Fruit fly (Drosophila melanogaster) whole organism, embryonic: Measurements from ENCODE around the gene CG18557.
A peak's percentile ranks its signal among the peaks of the same experiment; 100 is the strongest.

Experiments used
- BtbVII ChIP-seq: fragments of 200-800 bp; sonication (Bioruptor generic); optimal IDR thresholded peaks from 3 replicates; lab custom pipeline; 2017; ENCODE audit warnings: missing biosample characterization, mild to moderate bottlenecking, missing genetic modification characterization
- CG1024 ChIP-seq: fragments of 200-800 bp; sonication (Bioruptor generic); IDR thresholded peaks from 2 replicates; pipeline ENCODE4 v1.3.6; 2022; ENCODE audit warnings: missing biosample characterization, missing genetic modification characterization
- CG11456 ChIP-seq: fragments of 200-800 bp; sonication (Bioruptor generic); IDR thresholded peaks from 3 replicates; pipeline ENCODE4 v1.3.6; 2022; ENCODE audit warnings: missing biosample characterization, missing genetic modification characterization
- CG11504 ChIP-seq: fragments of 200-800 bp; sonication (Bioruptor generic); optimal IDR thresholded peaks from 3 replicates; lab custom pipeline; 2019; ENCODE audit warnings: missing biosample characterization, mild to moderate bottlenecking, missing genetic modification characterization, moderate library complexity
- CG11560 ChIP-seq: fragments of 200-800 bp; sonication (Bioruptor generic); IDR thresholded peaks from 3 replicates; pipeline ENCODE4 v1.3.6; 2022; ENCODE audit warnings: missing biosample characterization, missing genetic modification characterization
- CG12299 ChIP-seq: fragments of 200-800 bp; sonication (Bioruptor generic); optimal IDR thresholded peaks from 2 replicates; lab custom pipeline; 2018; ENCODE audit warnings: missing biosample characterization, mild to moderate bottlenecking, missing genetic modification characterization
- CG13287 ChIP-seq: fragments of 200-800 bp; sonication (Bioruptor generic); IDR thresholded peaks from 2 replicates; pipeline ENCODE4 v1.3.6; 2022; ENCODE audit warnings: missing biosample characterization, missing genetic modification characterization; ENCODE audit not compliant: partially characterized antibody
- CG16863 ChIP-seq: fragments of 200-800 bp; sonication (Bioruptor generic); optimal IDR thresholded peaks from 3 replicates; lab custom pipeline; 2016; ENCODE audit warnings: missing biosample characterization, missing genetic modification characterization
- CG2120 ChIP-seq: fragments of 200-800 bp; sonication (Bioruptor generic); optimal IDR thresholded peaks from 3 replicates; lab custom pipeline; 2016; ENCODE audit warnings: missing biosample characterization, missing genetic modification characterization
- CG3838 ChIP-seq: fragments of 200-800 bp; sonication (Bioruptor generic); optimal IDR thresholded peaks from 3 replicates; lab custom pipeline; 2016; ENCODE audit warnings: missing biosample characterization, missing genetic modification characterization
- CG4854 ChIP-seq: fragments of 200-800 bp; sonication (Bioruptor generic); optimal IDR thresholded peaks from 2 replicates; lab custom pipeline; 2016; ENCODE audit warnings: missing biosample characterization, missing genetic modification characterization, inconsistent platforms
- CG5953 ChIP-seq: fragments of 200-800 bp; sonication (Bioruptor generic); IDR thresholded peaks from 2 replicates; pipeline ENCODE4 v1.3.6; 2022; ENCODE audit warnings: missing biosample characterization, missing genetic modification characterization
- CG6272 ChIP-seq: fragments of 200-800 bp; sonication (Bioruptor generic); IDR thresholded peaks from 2 replicates; pipeline ENCODE4 v1.3.6; 2022; ENCODE audit warnings: missing biosample characterization, missing genetic modification characterization
- CG6765 ChIP-seq: fragments of 200-800 bp; sonication (Bioruptor generic); optimal IDR thresholded peaks from 3 replicates; lab custom pipeline; 2017; ENCODE audit warnings: missing biosample characterization, mild to moderate bottlenecking, missing genetic modification characterization
- CG7271 ChIP-seq: fragments of 200-800 bp; sonication (Bioruptor generic); optimal IDR thresholded peaks from 2 replicates; lab custom pipeline; 2018; ENCODE audit warnings: missing biosample characterization, mild to moderate bottlenecking, missing genetic modification characterization, moderate library complexity
- CG7372 ChIP-seq: fragments of 200-800 bp; sonication (Bioruptor generic); IDR thresholded peaks from 2 replicates; pipeline ENCODE4 v1.3.6; 2022; ENCODE audit warnings: missing biosample characterization, missing genetic modification characterization
- CG7556 ChIP-seq: fragments of 200-800 bp; sonication (Bioruptor generic); optimal IDR thresholded peaks from 2 replicates; lab custom pipeline; 2017; ENCODE audit warnings: missing biosample characterization, mild to moderate bottlenecking, missing genetic modification characterization
- CG8478 ChIP-seq: fragments of >200 bp; optimal IDR thresholded peaks from 2 replicates; lab custom pipeline; 2018
- CG9797 ChIP-seq: fragments of 200-800 bp; sonication (Bioruptor generic); optimal IDR thresholded peaks from 3 replicates; lab custom pipeline; 2018; ENCODE audit warnings: missing biosample characterization, mild to moderate bottlenecking, missing genetic modification characterization
- Dfd ChIP-seq, 2 experiments: fragments of >200 bp; optimal IDR thresholded peaks; 2 replicates each; lab custom pipeline; 2017; ENCODE audit warnings: missing biosample characterization in 2 of 2, missing genetic modification characterization in 2 of 2
- Dref ChIP-seq: fragments of 200-800 bp; sonication (Bioruptor generic); IDR thresholded peaks from 2 replicates; pipeline ENCODE4 v1.3.6; 2022; ENCODE audit warnings: missing biosample characterization, missing genetic modification characterization
- Gsc ChIP-seq: fragments of 200-800 bp; sonication (Bioruptor generic); IDR thresholded peaks from 2 replicates; pipeline ENCODE4 v1.3.6; 2022; ENCODE audit warnings: missing biosample characterization, missing genetic modification characterization
- MBD-R2 ChIP-seq: fragments of 200-800 bp; sonication (Bioruptor generic); IDR thresholded peaks from 2 replicates; pipeline ENCODE4 v1.3.6; 2022; ENCODE audit warnings: missing biosample characterization, missing genetic modification characterization
- NC2β ChIP-seq: fragments of 200-800 bp; sonication (Bioruptor generic); optimal IDR thresholded peaks from 2 replicates; lab custom pipeline; 2016; ENCODE audit warnings: missing biosample characterization, missing genetic modification characterization
- NfI ChIP-seq: fragments of 200-800 bp; sonication (Bioruptor generic); optimal IDR thresholded peaks from 3 replicates; lab custom pipeline; 2018; ENCODE audit warnings: missing biosample characterization, mild to moderate bottlenecking, missing genetic modification characterization, moderate library complexity
- Ptx1 ChIP-seq: fragments of 200-800 bp; sonication (Bioruptor generic); IDR thresholded peaks from 2 replicates; pipeline ENCODE4 v1.3.6; 2022; ENCODE audit warnings: missing biosample characterization, missing genetic modification characterization
- Scr ChIP-seq: fragments of 200-800 bp; sonication (Bioruptor generic); IDR thresholded peaks from 2 replicates; pipeline ENCODE4 v1.3.6; 2022; ENCODE audit warnings: missing biosample characterization, missing genetic modification characterization; ENCODE audit not compliant: partially characterized antibody
- Sox100B ChIP-seq: fragments of 200-800 bp; sonication (Bioruptor generic); optimal IDR thresholded peaks from 3 replicates; lab custom pipeline; 2018; ENCODE audit warnings: missing biosample characterization, mild to moderate bottlenecking, missing genetic modification characterization
- Stat92E ChIP-seq, 3 experiments: fragments of >200 bp in 2 of 3; fragments of 200-800 bp in 1 of 3; sonication (Bioruptor generic) in 1 of 3; optimal IDR thresholded peaks; 2 replicates each; lab custom pipeline; 2017 to 2019; ENCODE audit warnings: missing biosample characterization in 3 of 3, missing genetic modification characterization in 3 of 3, mild to moderate bottlenecking in 1 of 3, moderate library complexity in 1 of 3
- aop ChIP-seq: fragments of 200-800 bp; sonication (Bioruptor generic); IDR thresholded peaks from 2 replicates; pipeline ENCODE4 v1.3.6; 2022; ENCODE audit warnings: missing biosample characterization, missing genetic modification characterization
- ash1 ChIP-seq: fragments of 200-800 bp; sonication (Bioruptor generic); optimal IDR thresholded peaks from 2 replicates; lab custom pipeline; 2018; ENCODE audit warnings: missing biosample characterization, mild to moderate bottlenecking, missing genetic modification characterization
- bbx ChIP-seq: fragments of 200-800 bp; sonication (Bioruptor generic); IDR thresholded peaks from 2 replicates; pipeline ENCODE4 v1.3.6; 2022; ENCODE audit warnings: missing biosample characterization, missing genetic modification characterization; ENCODE audit not compliant: partially characterized antibody
- croc ChIP-seq: fragments of 200-800 bp; sonication (Bioruptor generic); conservative IDR thresholded peaks from 3 replicates; pipeline ENCODE4 v1.3.6; 2022; ENCODE audit warnings: missing biosample characterization, missing genetic modification characterization
- danr ChIP-seq: fragments of 200-800 bp; sonication (Bioruptor generic); IDR thresholded peaks from 2 replicates; pipeline ENCODE4 v1.3.6; 2022; ENCODE audit warnings: missing biosample characterization, missing genetic modification characterization
- dimm ChIP-seq: fragments of 200-800 bp; sonication (Bioruptor generic); IDR thresholded peaks from 2 replicates; pipeline ENCODE4 v1.3.6; 2022; ENCODE audit warnings: missing biosample characterization, missing genetic modification characterization
- eve ChIP-seq, 2 experiments: fragments of >200 bp; optimal IDR thresholded peaks; 2 replicates each; lab custom pipeline; 2017; ENCODE audit warnings: missing biosample characterization in 2 of 2, missing genetic modification characterization in 2 of 2
- eyg ChIP-seq: fragments of 200-800 bp; sonication (Bioruptor generic); optimal IDR thresholded peaks from 3 replicates; lab custom pipeline; 2016; ENCODE audit warnings: missing biosample characterization, missing genetic modification characterization
- gcm2 ChIP-seq: fragments of 200-800 bp; sonication (Bioruptor generic); optimal IDR thresholded peaks from 2 replicates; lab custom pipeline; 2016; ENCODE audit warnings: missing biosample characterization, missing genetic modification characterization
- grau ChIP-seq: fragments of 200-800 bp; optimal IDR thresholded peaks from 3 replicates; lab custom pipeline; 2019; ENCODE audit warnings: missing biosample characterization, mild to moderate bottlenecking, missing genetic modification characterization, moderate library complexity
- jigr1 ChIP-seq: fragments of 200-800 bp; sonication (Bioruptor generic); IDR thresholded peaks from 3 replicates; pipeline ENCODE4 v1.3.6; 2022; ENCODE audit warnings: missing biosample characterization, missing genetic modification characterization
- lmd ChIP-seq: fragments of 200-800 bp; sonication (Bioruptor generic); IDR thresholded peaks from 2 replicates; pipeline ENCODE4 v1.3.6; 2022; ENCODE audit warnings: missing biosample characterization, missing genetic modification characterization
- lola ChIP-seq, 3 experiments: fragments of >200 bp in 2 of 3; fragments of 200-800 bp in 1 of 3; sonication (Bioruptor generic) in 1 of 3; optimal IDR thresholded peaks; 2 replicates each; lab custom pipeline; 2017 to 2019; ENCODE audit warnings: missing biosample characterization in 3 of 3, missing genetic modification characterization in 3 of 3, mild to moderate bottlenecking in 1 of 3, moderate library complexity in 1 of 3
- oc ChIP-seq: fragments of 200-800 bp; sonication (Bioruptor generic); optimal IDR thresholded peaks from 2 replicates; lab custom pipeline; 2018; ENCODE audit warnings: missing biosample characterization, mild to moderate bottlenecking, missing genetic modification characterization, moderate library complexity
- p53 ChIP-seq: fragments of 200-800 bp; sonication (Bioruptor generic); optimal IDR thresholded peaks from 2 replicates; lab custom pipeline; 2016; ENCODE audit warnings: missing biosample characterization, missing genetic modification characterization
- psq ChIP-seq: fragments of 200-800 bp; sonication (Bioruptor generic); optimal IDR thresholded peaks from 2 replicates; lab custom pipeline; 2017; ENCODE audit warnings: missing biosample characterization, missing genetic modification characterization
- scrt ChIP-seq: fragments of 200-800 bp; sonication (Bioruptor generic); optimal IDR thresholded peaks from 2 replicates; lab custom pipeline; 2018; ENCODE audit warnings: missing biosample characterization, mild to moderate bottlenecking, missing genetic modification characterization, moderate library complexity
- seq ChIP-seq: fragments of 200-800 bp; sonication (Bioruptor generic); IDR thresholded peaks from 2 replicates; pipeline ENCODE4 v1.3.6; 2022; ENCODE audit warnings: missing biosample characterization, missing genetic modification characterization
- stwl ChIP-seq: fragments of 200-800 bp; sonication (Bioruptor generic); optimal IDR thresholded peaks from 3 replicates; lab custom pipeline; 2018; ENCODE audit warnings: missing biosample characterization, mild to moderate bottlenecking, missing genetic modification characterization, moderate library complexity
- ttk ChIP-seq: fragments of 200-800 bp; sonication (Bioruptor generic); IDR thresholded peaks from 2 replicates; pipeline ENCODE4 v2.1.2; 2022; ENCODE audit warnings: missing biosample characterization, missing genetic modification characterization
- tup ChIP-seq: fragments of 200-800 bp; sonication (Bioruptor generic); optimal IDR thresholded peaks from 2 replicates; lab custom pipeline; 2016; ENCODE audit warnings: missing biosample characterization, mild to moderate bottlenecking, missing genetic modification characterization, moderate library complexity
- zen2 ChIP-seq: fragments of 200-800 bp; sonication (Bioruptor generic); IDR thresholded peaks from 3 replicates; pipeline ENCODE4 v1.3.6; 2022; ENCODE audit warnings: missing biosample characterization, missing genetic modification characterization; ENCODE audit not compliant: partially characterized antibody

CG18557 gene

dm6 chr2L:2878859-2879258 is 33.3 kb upstream of the CG18557 start, which contains the start of gene RabGGTb (continued):
- TF ChIP-seq eve (GFP tag; optimal IDR thresholded peaks at IDR 0.05; lab: Kevin White, UChicago) (no peak), CG4854 (peak; percentile 95), gcm2 (peak; percentile 39), CG3838 (GFP tag; lab: Kevin White, UChicago) (no peak), CG9797 (GFP tag; lab: Kevin White, UChicago) (peak; percentile 29), stwl (tag; lab: Kevin White, UChicago) (no peak), CG6272 (peak; percentile 49), lola (GFP tag; optimal IDR thresholded peaks at IDR 0.05; lab: Kevin White, UChicago) (peak in 1 of 3 experiments; percentile 12), CG8478 (no peak), BtbVII (peak; percentile 27), zen2 (peak; percentile 34; the same call in 1 of the 3 replicates), CG6765 (GFP tag; lab: Kevin White, UChicago) (peak; percentile 28), NfI (peak; percentile 50), Dfd (GFP tag; optimal IDR thresholded peaks at IDR 0.05; lab: Kevin White, UChicago) (no peak), CG13287 (GFP tag; lab: Robert Waterston, UW) (peak; percentile 69), tup (GFP tag; lab: Kevin White, UChicago) (peak; percentile 50), bbx (GFP tag; lab: Robert Waterston, UW) (no peak), CG2120 (peak; percentile 80), CG16863 (GFP tag; lab: Kevin White, UChicago) (peak; percentile 36), Scr (GFP tag; lab: Robert Waterston, UW) (0 out of 2 replicates have a peak, but pooled peaks have one; percentile 10), CG12299 (tag; lab: Kevin White, UChicago) (peak; percentile 40), CG11560 (0 out of 3 replicates have a peak, but pooled peaks have one; percentile 10), p53 (GFP tag; lab: Kevin White, UChicago) (peak; percentile 7), Gsc (GFP tag; lab: Robert Waterston, UW) (no peak), CG7556 (GFP tag; lab: Kevin White, UChicago) (peak; percentile 59), seq (GFP tag; lab: Robert Waterston, UW) (peak; percentile 81), CG5953 (GFP tag; lab: Robert Waterston, UW) (no peak; the same call in 1 of the 2 replicates), dimm (GFP tag; lab: Robert Waterston, UW) (no peak), ash1 (GFP tag; lab: Kevin White, UChicago) (peak; percentile 27), scrt (GFP tag; lab: Kevin White, UChicago) (peak; percentile 41), ttk (GFP tag; lab: Robert Waterston, UW) (peak; percentile 46), CG7271 (tag; lab: Kevin White, UChicago) (no peak), Sox100B (GFP tag; lab: Kevin White, UChicago) (no peak), lmd (GFP tag; lab: Robert Waterston, UW) (peak; percentile 71), croc (GFP tag; lab: Robert Waterston, UW) (no peak; the same call in 2 of the 3 replicates), eyg (GFP tag; lab: Kevin White, UChicago) (peak; percentile 13), Stat92E (GFP tag; optimal IDR thresholded peaks at IDR 0.05; lab: Kevin White, UChicago) (no peak), grau (tag; lab: Kevin White, UChicago) (peak; percentile 55), aop (GFP tag; lab: Robert Waterston, UW) (no peak), Dref (GFP tag; lab: Robert Waterston, UW) (peak; percentile 41), CG11504 (tag; lab: Kevin White, UChicago) (peak; percentile 47), danr (no peak), MBD-R2 (GFP tag; lab: Robert Waterston, UW) (peak; percentile 98), CG1024 (GFP tag; lab: Robert Waterston, UW) (peak; percentile 47; the same call in 1 of the 2 replicates), Ptx1 (GFP tag; lab: Robert Waterston, UW) (peak; percentile 79), jigr1 (no peak), CG7372 (GFP tag; lab: Robert Waterston, UW) (peak; percentile 62), CG11456 (GFP tag; lab: Robert Waterston, UW) (peak; percentile 84; the same call in 2 of the 3 replicates), NC2β (no peak), oc (tag; lab: Kevin White, UChicago) (peak; percentile 49), psq (GFP tag; lab: Kevin White, UChicago) (no peak)
